Worm (Caenorhabditis elegans) whole organism, L1 larva: ENCODE results near the gene fbxb-1.

ENCODE experiments used
- F16B12.6 ChIP-seq: fragments of 150-350 bp; optimal IDR thresholded peaks from 2 replicates; lab custom pipeline; 2014; ENCODE audit warnings: missing biosample characterization, missing genetic modification characterization
- aha-1 ChIP-seq: fragments of 150-350 bp; optimal IDR thresholded peaks from 2 replicates; lab custom pipeline; 2014; ENCODE audit warnings: missing biosample characterization, missing genetic modification characterization
- alr-1 ChIP-seq: fragments of 200-800 bp; sonication (Bioruptor generic); optimal IDR thresholded peaks from 2 replicates; lab custom pipeline; 2018; ENCODE audit warnings: borderline replicate concordance, mild to moderate bottlenecking, missing genetic modification characterization, missing compliant biosample characterization
- aly-2 ChIP-seq: fragments of 150-350 bp; optimal IDR thresholded peaks from 2 replicates; lab custom pipeline; 2014; ENCODE audit warnings: missing biosample characterization, missing genetic modification characterization
- blmp-1 ChIP-seq: fragments of 150-350 bp; optimal IDR thresholded peaks from 2 replicates; lab custom pipeline; 2014; ENCODE audit warnings: missing biosample characterization, missing genetic modification characterization
- ceh-63 ChIP-seq: fragments of 200-800 bp; sonication (Bioruptor generic); optimal IDR thresholded peaks from 2 replicates; lab custom pipeline; 2018; ENCODE audit warnings: mild to moderate bottlenecking, missing genetic modification characterization, missing compliant biosample characterization
- ceh-8 ChIP-seq: fragments of 200-800 bp; sonication (Bioruptor generic); optimal IDR thresholded peaks from 2 replicates; lab custom pipeline; 2018; ENCODE audit warnings: mild to moderate bottlenecking, missing genetic modification characterization, moderate library complexity, missing compliant biosample characterization
- ceh-82 ChIP-seq, 3 experiments: fragments of 150-350 bp in 1 of 3; sonication (generic microtip) in 2 of 3; optimal IDR thresholded peaks; 2 replicates each; lab custom pipeline; 2014 to 2017; ENCODE audit warnings: missing biosample characterization in 3 of 3, missing genetic modification characterization in 3 of 3
- efl-1 ChIP-seq, 4 experiments: fragments of 150-350 bp; optimal IDR thresholded peaks in 3 of 4; peaks in 1 of 4; 1 replicate in 1 of 4; 2 replicates in 3 of 4; lab custom pipeline; 2014; ENCODE audit warnings: missing biosample characterization in 2 of 4, missing genetic modification characterization in 2 of 4, missing genetic modification reagents in 2 of 4
- egl-13 ChIP-seq: sonication (generic microtip); optimal IDR thresholded peaks from 2 replicates; lab custom pipeline; 2016; ENCODE audit warnings: missing genotype, missing genetic modification reagents, missing genetic modification characterization, missing compliant biosample characterization
- elt-3 ChIP-seq, 6 experiments: fragments of 150-350 bp in 1 of 6; sonication (generic microtip); optimal IDR thresholded peaks; 2 replicates each; lab custom pipeline; 2017 to 2018; ENCODE audit warnings: missing biosample characterization in 6 of 6, missing genetic modification characterization in 6 of 6, inconsistent platforms in 1 of 6
- fkh-10 ChIP-seq: sonication (generic microtip); optimal IDR thresholded peaks from 2 replicates; lab custom pipeline; 2017; ENCODE audit warnings: missing biosample characterization, missing genetic modification reagents, missing genetic modification characterization
- hlh-17 ChIP-seq: fragments of 200-800 bp; sonication (Bioruptor generic); optimal IDR thresholded peaks from 2 replicates; lab custom pipeline; 2018; ENCODE audit warnings: missing genetic modification characterization, mild to moderate bottlenecking, missing compliant biosample characterization, moderate library complexity, borderline replicate concordance
- isw-1 ChIP-seq: fragments of 200-800 bp; sonication (Bioruptor generic); IDR thresholded peaks from 2 replicates; pipeline ENCODE4 v1.3.6; 2022; ENCODE audit warnings: missing genetic modification characterization, missing compliant biosample characterization
- lin-35 ChIP-seq, 2 experiments: fragments of 150-350 bp; optimal IDR thresholded peaks; 2 replicates each; lab custom pipeline; 2014; ENCODE audit warnings: missing biosample characterization in 2 of 2, missing genetic modification characterization in 2 of 2, missing genetic modification reagents in 2 of 2
- lir-3 ChIP-seq: sonication (generic microtip); optimal IDR thresholded peaks from 2 replicates; lab custom pipeline; 2016; ENCODE audit warnings: mild to moderate bottlenecking, missing genetic modification characterization, moderate library complexity, missing compliant biosample characterization; ENCODE audit not compliant: poor library complexity
- lsy-2 ChIP-seq, 2 experiments: fragments of 150-350 bp; optimal IDR thresholded peaks; 2 replicates each; lab custom pipeline; 2014; ENCODE audit warnings: missing biosample characterization in 2 of 2, missing genetic modification characterization in 2 of 2
- mep-1 ChIP-seq: fragments of 150-350 bp; optimal IDR thresholded peaks from 2 replicates; lab custom pipeline; 2014; ENCODE audit warnings: missing biosample characterization, missing genetic modification characterization
- nhr-237 ChIP-seq: fragments of 150-350 bp; optimal IDR thresholded peaks from 2 replicates; lab custom pipeline; 2014; ENCODE audit warnings: missing biosample characterization, missing genetic modification characterization
- nhr-28 ChIP-seq: fragments of 150-350 bp; optimal IDR thresholded peaks from 2 replicates; lab custom pipeline; 2014; ENCODE audit warnings: missing biosample characterization, missing genetic modification characterization
- nhr-47 ChIP-seq: sonication (generic microtip); optimal IDR thresholded peaks from 2 replicates; lab custom pipeline; 2016; ENCODE audit warnings: mild to moderate bottlenecking, missing genetic modification characterization, moderate library complexity, missing compliant biosample characterization
- nhr-71 ChIP-seq: sonication (generic microtip); optimal IDR thresholded peaks from 2 replicates; lab custom pipeline; 2016; ENCODE audit warnings: mild to moderate bottlenecking, missing genetic modification characterization, moderate library complexity, missing compliant biosample characterization
- nhr-84 ChIP-seq: sonication (generic microtip); optimal IDR thresholded peaks from 2 replicates; lab custom pipeline; 2017; ENCODE audit warnings: missing biosample characterization, missing genetic modification characterization
- pax-3 ChIP-seq: fragments of 200-800 bp; sonication (Bioruptor generic); optimal IDR thresholded peaks from 2 replicates; lab custom pipeline; 2018; ENCODE audit warnings: mild to moderate bottlenecking, missing genetic modification characterization, moderate library complexity, missing compliant biosample characterization
- pqm-1 ChIP-seq: sonication (generic microtip); optimal IDR thresholded peaks from 3 replicates; lab custom pipeline; 2017; ENCODE audit warnings: missing biosample characterization, missing genetic modification characterization
- rnt-1 ChIP-seq: sonication (generic microtip); optimal IDR thresholded peaks from 2 replicates; lab custom pipeline; 2016; ENCODE audit warnings: mild to moderate bottlenecking, missing genetic modification characterization, moderate library complexity, missing compliant biosample characterization
- snpc-4 ChIP-seq: fragments of 150-350 bp; optimal IDR thresholded peaks from 2 replicates; lab custom pipeline; 2014; ENCODE audit warnings: missing biosample characterization, missing genetic modification characterization
- sptf-1 ChIP-seq: fragments of 150-350 bp; optimal IDR thresholded peaks from 2 replicates; lab custom pipeline; 2014; ENCODE audit warnings: missing biosample characterization, missing genetic modification characterization
- unc-98 ChIP-seq: fragments of 200-800 bp; sonication (Bioruptor generic); IDR thresholded peaks from 2 replicates; pipeline ENCODE4 v1.3.6; 2022; ENCODE audit warnings: missing genetic modification characterization, missing compliant biosample characterization
- vab-15 ChIP-seq: sonication (generic microtip); optimal IDR thresholded peaks from 2 replicates; lab custom pipeline; 2017; ENCODE audit warnings: missing genotype, mild to moderate bottlenecking, missing genetic modification characterization, missing compliant biosample characterization
- zag-1 ChIP-seq: fragments of 150-350 bp; optimal IDR thresholded peaks from 2 replicates; lab custom pipeline; 2014; ENCODE audit warnings: missing biosample characterization, missing genetic modification characterization
- zip-4 ChIP-seq: fragments of 200-800 bp; sonication (Bioruptor generic); optimal IDR thresholded peaks from 2 replicates; lab custom pipeline; 2018; ENCODE audit warnings: mild to moderate bottlenecking, missing genetic modification characterization, moderate library complexity, missing compliant biosample characterization
- ztf-11 ChIP-seq, 2 experiments: sonication (generic microtip); optimal IDR thresholded peaks; 2 replicates each; lab custom pipeline; 2016 to 2017; ENCODE audit warnings: missing genetic modification characterization in 2 of 2, missing biosample characterization in 1 of 2, missing compliant biosample characterization in 1 of 2
- ztf-4 ChIP-seq: fragments of 150-350 bp; optimal IDR thresholded peaks from 2 replicates; lab custom pipeline; 2014; ENCODE audit warnings: missing biosample characterization, missing genetic modification characterization

Gene fbxb-1

ce11 chrV:19250983-19251382, 10.8 kb downstream of the fbxb-1 start, which contains the start of gene str-81:
str-81 (minus strand) TSS chrV:19251083.
- TF ChIP-seq ztf-4 (tag; lab: Kevin White, UChicago) (no peak), ceh-82 (tag; optimal IDR thresholded peaks at IDR 0.05; lab: Kevin White, UChicago) (no peak), F16B12.6 (tag; lab: Kevin White, UChicago) (no peak), elt-3 (tag; optimal IDR thresholded peaks at IDR 0.05; lab: Kevin White, UChicago) (no peak), nhr-28 (tag; lab: Kevin White, UChicago) (no peak), mep-1 (tag; lab: Kevin White, UChicago) (no peak), nhr-84 (no peak), ceh-63 (GFP tag; lab: Kevin White, UChicago) (no peak), lsy-2 (tag; optimal IDR thresholded peaks at IDR 0.05; lab: Kevin White, UChicago) (no peak), lin-35 (GFP tag; optimal IDR thresholded peaks at IDR 0.05; lab: Kevin White, UChicago) (no peak)

ce11 chrV:19251844-19252243, 11.7 kb downstream of the fbxb-1 start, which contains the start of gene F21D9.11:
F21D9.11 (plus strand) TSS chrV:19252144.
- TF ChIP-seq nhr-47, result no peak
- TF ChIP-seq ceh-82 (tag; optimal IDR thresholded peaks at IDR 0.05; lab: Kevin White, UChicago), result no peak
- TF ChIP-seq ztf-11 (tag; optimal IDR thresholded peaks at IDR 0.05; lab: Kevin White, UChicago), result no peak
- TF ChIP-seq efl-1 (optimal IDR thresholded peaks at IDR 0.05; lab: Kevin White, UChicago), result no peak
- TF ChIP-seq efl-1 (GFP tag; optimal IDR thresholded peaks at IDR 0.05 in 1 of 2; lab: Kevin White, UChicago), result no peak
- no peak for TF ChIP-seq ceh-8 (GFP tag; lab: Kevin White, UChicago)
- no peak for TF ChIP-seq snpc-4 (tag; lab: Kevin White, UChicago)
- TF ChIP-seq nhr-84, result no peak

DNA sequence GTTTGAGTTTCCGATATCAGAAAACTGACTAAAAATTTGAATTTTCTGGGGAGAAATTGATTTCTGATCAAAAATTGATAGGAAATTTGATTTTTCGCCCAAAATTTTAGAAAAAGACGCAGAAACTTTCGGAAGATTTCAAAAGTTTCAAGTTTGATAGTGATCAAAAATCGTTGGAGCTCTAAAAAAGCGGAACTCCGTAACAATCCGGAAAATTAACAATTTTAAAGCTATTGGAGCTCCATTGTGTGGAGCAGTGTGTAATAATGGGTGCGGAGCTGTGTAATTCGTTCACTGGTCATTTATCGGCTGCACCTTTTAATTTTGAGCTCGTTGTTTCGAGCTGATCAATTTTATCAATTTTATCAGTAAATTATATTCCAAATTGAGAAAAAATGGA, 13.4 kb downstream of the fbxb-1 start, which contains the start of gene F21D9.4:
TSS of gene F21D9.4 (plus strand) at position 301 of the 400 bp plus-strand sequence.
- no peak for TF ChIP-seq hlh-17 (GFP tag; lab: Kevin White, UChicago)
- no peak for TF ChIP-seq aha-1 (tag; lab: Kevin White, UChicago)
- TF ChIP-seq isw-1, result no peak
- no peak for TF ChIP-seq lsy-2 (tag; optimal IDR thresholded peaks at IDR 0.05; lab: Kevin White, UChicago)
- no peak for TF ChIP-seq unc-98 (GFP tag; lab: Robert Waterston, UW)
- TF ChIP-seq nhr-28 (tag; lab: Kevin White, UChicago), result no peak
- no peak for TF ChIP-seq egl-13
- TF ChIP-seq pqm-1, result no peak
- no peak for TF ChIP-seq rnt-1 (tag; lab: Kevin White, UChicago)
- TF ChIP-seq aly-2 (tag; lab: Kevin White, UChicago), result no peak
- TF ChIP-seq zag-1 (tag; lab: Kevin White, UChicago), result no peak
- TF ChIP-seq lir-3, result no peak

DNA sequence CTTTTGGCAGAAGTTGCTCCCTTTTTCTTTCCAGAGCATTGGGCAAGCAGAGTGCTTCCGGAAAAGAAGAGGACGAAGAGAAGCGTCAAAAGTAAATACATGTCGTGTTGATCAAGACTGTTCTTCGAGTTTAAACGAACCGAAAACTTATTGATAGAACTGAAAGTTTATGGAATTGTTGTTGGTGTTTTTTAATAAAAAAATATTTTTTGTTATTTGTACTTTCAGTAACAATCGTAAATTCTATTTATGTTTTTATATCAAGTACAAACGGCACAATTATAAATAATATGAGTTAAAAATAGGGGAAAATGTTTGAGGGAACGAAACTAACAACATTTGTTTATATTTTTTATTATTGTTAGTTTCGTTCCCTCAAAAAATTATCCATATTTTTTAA, 17.5 kb downstream of the fbxb-1 start, which contains the start of gene F21D9.3:
TSS of gene F21D9.3 (minus strand) at position 101 of the 400 bp plus-strand sequence.
- TF ChIP-seq sptf-1 (tag; lab: Kevin White, UChicago) (no peak), vab-15 (tag; lab: Kevin White, UChicago) (no peak)

ce11 chrV:19259403-19259802, 19.2 kb downstream of the fbxb-1 start:
- TF ChIP-seq blmp-1 (tag; lab: Kevin White, UChicago), result no peak
- TF ChIP-seq mep-1 (tag; lab: Kevin White, UChicago), result no peak
- no peak for TF ChIP-seq fkh-10 (GFP tag; lab: Kevin White, UChicago)
- TF ChIP-seq zip-4 (GFP tag; lab: Kevin White, UChicago), result no peak

DNA sequence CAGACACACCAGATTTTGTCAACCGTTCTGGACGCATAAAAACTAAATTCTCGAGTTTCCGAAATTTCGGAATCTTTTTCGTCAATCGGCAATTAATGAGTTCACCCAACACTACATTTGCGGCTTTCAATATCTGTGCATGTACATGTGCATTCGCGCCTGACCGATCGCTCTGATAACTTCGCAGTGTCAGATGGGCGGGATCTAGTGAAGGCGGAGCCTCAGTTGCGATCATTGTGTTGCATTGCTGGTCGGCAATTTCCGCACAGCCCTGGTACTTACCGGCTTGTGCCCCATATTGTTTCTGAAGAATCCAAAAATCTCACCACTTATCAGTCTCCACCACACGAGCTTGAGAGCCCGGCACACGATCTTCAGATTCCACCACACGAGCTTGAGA, 20.5 kb downstream of the fbxb-1 start:
- no peak for TF ChIP-seq nhr-71 (tag; lab: Kevin White, UChicago)
- no peak for TF ChIP-seq pax-3
- TF ChIP-seq alr-1 (tag; lab: Kevin White, UChicago), result no peak
- TF ChIP-seq zag-1 (tag; lab: Kevin White, UChicago), result no peak
- no peak for TF ChIP-seq nhr-237 (tag; lab: Kevin White, UChicago)
- no peak for TF ChIP-seq ztf-11 (tag; optimal IDR thresholded peaks at IDR 0.05; lab: Kevin White, UChicago)
- TF ChIP-seq lsy-2 (tag; optimal IDR thresholded peaks at IDR 0.05; lab: Kevin White, UChicago), result no peak
